Fruit fly (Drosophila melanogaster) whole organism, pupa: ENCODE measurements around the gene CG6675.

Source experiments
- CG10348 ChIP-seq: fragments of 200-800 bp; sonication (Bioruptor generic); IDR thresholded peaks from 2 replicates; pipeline ENCODE4 v1.3.6; 2022; ENCODE audit warnings: missing biosample characterization, missing genetic modification characterization
- CG13204 ChIP-seq: fragments of 200-800 bp; sonication (Bioruptor generic); optimal IDR thresholded peaks from 2 replicates; lab custom pipeline; 2018; ENCODE audit warnings: missing biosample characterization, mild to moderate bottlenecking, missing genetic modification characterization, moderate library complexity
- CG17806 ChIP-seq: fragments of 200-800 bp; sonication (Bioruptor generic); optimal IDR thresholded peaks from 2 replicates; lab custom pipeline; 2018; ENCODE audit warnings: missing biosample characterization, mild to moderate bottlenecking, missing genetic modification characterization, moderate library complexity
- CG32121 ChIP-seq: fragments of 200-800 bp; sonication (Bioruptor generic); IDR thresholded peaks from 2 replicates; pipeline ENCODE4 v1.3.6; 2022; ENCODE audit warnings: missing biosample characterization, missing genetic modification characterization
- CG34367 ChIP-seq: fragments of 200-800 bp; sonication (Bioruptor generic); optimal IDR thresholded peaks from 2 replicates; lab custom pipeline; 2018; ENCODE audit warnings: missing biosample characterization, mild to moderate bottlenecking, missing genetic modification characterization
- CG4496 ChIP-seq: fragments of 200-800 bp; sonication (Bioruptor generic); IDR thresholded peaks from 3 replicates; pipeline ENCODE4 v1.3.6; 2022; ENCODE audit warnings: missing biosample characterization, missing genetic modification characterization
- CG8159 ChIP-seq: fragments of 200-800 bp; sonication (Bioruptor generic); optimal IDR thresholded peaks from 3 replicates; lab custom pipeline; 2018; ENCODE audit warnings: missing biosample characterization, mild to moderate bottlenecking, missing genetic modification characterization, moderate library complexity
- CG8301 ChIP-seq: fragments of 200-800 bp; sonication (Bioruptor generic); optimal IDR thresholded peaks from 2 replicates; lab custom pipeline; 2018; ENCODE audit warnings: missing biosample characterization, mild to moderate bottlenecking, missing genetic modification characterization
- CG9948 ChIP-seq: fragments of 200-800 bp; sonication (Bioruptor generic); optimal IDR thresholded peaks from 2 replicates; lab custom pipeline; 2018; ENCODE audit warnings: missing biosample characterization, mild to moderate bottlenecking, missing genetic modification characterization, moderate library complexity
- EcR ChIP-seq: fragments of 200-800 bp; sonication (Bioruptor generic); optimal IDR thresholded peaks from 3 replicates; lab custom pipeline; 2019; ENCODE audit warnings: missing biosample characterization, missing genetic modification characterization, mild to moderate bottlenecking, moderate library complexity, missing genetic modification reagents
- Snoo ChIP-seq: fragments of 200-800 bp; sonication (Bioruptor generic); optimal IDR thresholded peaks from 3 replicates; lab custom pipeline; 2017; ENCODE audit warnings: missing biosample characterization, mild to moderate bottlenecking, missing genetic modification characterization, inconsistent platforms
- fd96Ca ChIP-seq: fragments of 200-800 bp; sonication (Bioruptor generic); IDR thresholded peaks from 3 replicates; pipeline ENCODE4 v1.3.6; 2022; ENCODE audit warnings: missing biosample characterization, missing genetic modification characterization
- rn ChIP-seq: fragments of 200-800 bp; sonication (Bioruptor generic); IDR thresholded peaks from 2 replicates; pipeline ENCODE4 v1.3.6; 2022; ENCODE audit warnings: missing biosample characterization, missing genetic modification characterization

DNA sequence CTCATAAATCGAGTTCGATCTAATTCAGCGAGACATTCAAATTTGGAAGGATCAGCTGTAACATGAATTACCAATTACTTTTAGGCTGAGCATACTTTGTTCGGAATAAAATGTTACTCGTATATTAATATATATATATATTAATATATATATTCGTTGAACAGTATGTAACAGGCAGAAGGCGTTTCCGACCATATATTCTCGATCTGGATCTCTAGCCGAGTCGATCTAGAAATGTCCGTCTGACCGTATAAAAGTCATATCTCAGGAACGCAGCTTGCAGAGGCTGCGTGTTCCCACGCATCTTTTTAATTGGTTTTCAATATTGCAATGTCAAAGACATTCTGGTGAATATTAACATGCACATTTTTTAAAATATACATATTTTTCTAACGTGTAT is 4.5 kb upstream of the CG6675 start, which contains the start of gene tplus3b:
- TF ChIP-seq CG13204 (GFP tag; lab: Kevin White, UChicago): no peak
- no peak for TF ChIP-seq CG34367 (tag; lab: Kevin White, UChicago)
- TF ChIP-seq EcR (GFP tag; lab: Kevin White, UChicago): no peak
- no peak for TF ChIP-seq CG17806
- TF ChIP-seq rn (GFP tag; lab: Robert Waterston, UW): no peak
- no peak for TF ChIP-seq CG4496
- TF ChIP-seq CG10348 (GFP tag; lab: Robert Waterston, UW): no peak
- TF ChIP-seq CG8301 (tag; lab: Kevin White, UChicago): no peak
- no peak for TF ChIP-seq Snoo
- TF ChIP-seq fd96Ca (GFP tag; lab: Robert Waterston, UW): no peak
- no peak for TF ChIP-seq CG32121 (GFP tag; lab: Robert Waterston, UW)
- no peak for TF ChIP-seq CG9948 (tag; lab: Kevin White, UChicago)
- no peak for TF ChIP-seq CG8159 (tag; lab: Kevin White, UChicago)
